Worm (Caenorhabditis elegans) whole organism, young adult: ENCODE results near the gene pab-2.

Source experiments
- F57A8.1 ChIP-seq: fragments of 200-800 bp; sonication (Bioruptor generic); optimal IDR thresholded peaks from 2 replicates; lab custom pipeline; 2018; ENCODE audit warnings: mild to moderate bottlenecking, missing genetic modification characterization, moderate library complexity, missing compliant biosample characterization
- F57C9.4 ChIP-seq: sonication (generic microtip); optimal IDR thresholded peaks from 2 replicates; lab custom pipeline; 2017; ENCODE audit warnings: mild to moderate bottlenecking, missing genetic modification characterization, missing compliant biosample characterization
- Y53F4B.3 ChIP-seq: fragments of 200-800 bp; sonication (Bioruptor generic); IDR thresholded peaks from 2 replicates; pipeline ENCODE4 v1.3.6; 2022; ENCODE audit warnings: missing genetic modification reagents, missing genetic modification characterization, missing compliant biosample characterization
- Y56A3A.18 ChIP-seq: fragments of 200-800 bp; sonication (Bioruptor generic); IDR thresholded peaks from 2 replicates; pipeline ENCODE4 v1.3.6; 2022; ENCODE audit warnings: missing genetic modification reagents, missing genetic modification characterization, missing compliant biosample characterization
- Y67H2A.10 ChIP-seq: fragments of 200-800 bp; sonication (Bioruptor generic); conservative IDR thresholded peaks from 2 replicates; pipeline ENCODE4 v1.3.6; 2022; ENCODE audit warnings: missing genetic modification reagents, missing genetic modification characterization, missing compliant biosample characterization
- Y95B8A.8 ChIP-seq: fragments of 200-800 bp; sonication (Bioruptor generic); IDR thresholded peaks from 2 replicates; pipeline ENCODE4 v1.3.6; 2022; ENCODE audit warnings: missing genetic modification reagents, missing genetic modification characterization, missing compliant biosample characterization
- ceh-100 ChIP-seq: fragments of 200-800 bp; sonication (Bioruptor generic); IDR thresholded peaks from 2 replicates; pipeline ENCODE4 v1.3.6; 2022; ENCODE audit warnings: missing genetic modification reagents, missing genetic modification characterization, missing compliant biosample characterization
- ceh-79 ChIP-seq: sonication (generic microtip); optimal IDR thresholded peaks from 2 replicates; lab custom pipeline; 2017; ENCODE audit warnings: mild to moderate bottlenecking, missing genetic modification characterization, missing compliant biosample characterization
- die-1 ChIP-seq: sonication (generic microtip); optimal IDR thresholded peaks from 2 replicates; lab custom pipeline; 2016; ENCODE audit warnings: missing genotype, mild to moderate bottlenecking, missing genetic modification characterization, missing compliant biosample characterization
- efl-1 ChIP-seq: fragments of 150-350 bp; optimal IDR thresholded peaks from 2 replicates; lab custom pipeline; 2014; ENCODE audit warnings: missing biosample characterization, missing genetic modification reagents, missing genetic modification characterization
- egl-44 ChIP-seq: fragments of 200-800 bp; sonication (Bioruptor generic); IDR thresholded peaks from 2 replicates; pipeline ENCODE4 v1.3.6; 2022; ENCODE audit warnings: missing genetic modification reagents, missing genetic modification characterization, missing compliant biosample characterization
- egrh-3 ChIP-seq: fragments of 200-800 bp; sonication (Bioruptor generic); IDR thresholded peaks from 2 replicates; pipeline ENCODE4 v1.3.6; 2022; ENCODE audit warnings: missing genetic modification reagents, missing genetic modification characterization, missing compliant biosample characterization
- ets-4 ChIP-seq: fragments of 200-800 bp; sonication (Bioruptor generic); optimal IDR thresholded peaks from 2 replicates; lab custom pipeline; 2018; ENCODE audit warnings: mild to moderate bottlenecking, missing genetic modification characterization, missing compliant biosample characterization
- lir-1 ChIP-seq: fragments of 200-800 bp; sonication (Bioruptor generic); conservative IDR thresholded peaks from 2 replicates; pipeline ENCODE4 v1.3.6; 2022; ENCODE audit warnings: missing genetic modification reagents, missing genetic modification characterization, missing compliant biosample characterization
- rec-8 ChIP-seq, 2 experiments: sonication (generic microtip); optimal IDR thresholded peaks; 2 replicates each; lab custom pipeline; 2016; ENCODE audit warnings: mild to moderate bottlenecking in 2 of 2, missing genetic modification characterization in 2 of 2, missing genetic modification reagents in 2 of 2, missing genotype in 2 of 2, missing biosample characterization in 1 of 2, missing compliant biosample characterization in 1 of 2, moderate library complexity in 1 of 2
- rpc-1 ChIP-seq, 2 experiments: fragments of 150-350 bp in 1 of 2; sonication (generic microtip) in 1 of 2; optimal IDR thresholded peaks; 2 replicates each; lab custom pipeline; 2014 to 2018; ENCODE audit warnings: missing biosample characterization in 1 of 2, missing genetic modification characterization in 1 of 2, missing genetic modification reagents in 1 of 2, missing genotype in 1 of 2
- snpc-1.1 ChIP-seq: sonication (generic microtip); optimal IDR thresholded peaks from 2 replicates; lab custom pipeline; 2017; ENCODE audit warnings: missing genetic modification characterization, mild to moderate bottlenecking, missing compliant biosample characterization, antibody characterized with exemption, moderate library complexity, missing genotype, missing genetic modification reagents; ENCODE audit not compliant: insufficient read depth
- snpc-3.4 ChIP-seq: sonication (generic microtip); optimal IDR thresholded peaks from 2 replicates; lab custom pipeline; 2017; ENCODE audit warnings: missing genetic modification characterization, mild to moderate bottlenecking, missing compliant biosample characterization, antibody characterized with exemption, moderate library complexity, missing genotype, missing genetic modification reagents
- snpc-4 ChIP-seq, 5 experiments: fragments of 150-350 bp in 1 of 5; sonication (generic microtip) in 4 of 5; optimal IDR thresholded peaks; 2 replicates each; lab custom pipeline; 2014 to 2018; ENCODE audit warnings: missing genetic modification characterization in 5 of 5, missing biosample characterization in 3 of 5, antibody characterized with exemption in 2 of 5, mild to moderate bottlenecking in 2 of 5, missing compliant biosample characterization in 2 of 5, missing genotype in 2 of 5, moderate library complexity in 2 of 5, missing genetic modification reagents in 1 of 5
- somi-1 ChIP-seq: fragments of 200-800 bp; sonication (Bioruptor generic); optimal IDR thresholded peaks from 2 replicates; lab custom pipeline; 2018; ENCODE audit warnings: mild to moderate bottlenecking, missing genetic modification characterization, missing compliant biosample characterization
- sptf-2 ChIP-seq: fragments of 200-800 bp; sonication (Bioruptor generic); optimal IDR thresholded peaks from 2 replicates; lab custom pipeline; 2018; ENCODE audit warnings: mild to moderate bottlenecking, missing genetic modification characterization, missing compliant biosample characterization
- tbp1 ChIP-seq: fragments of 200-800 bp; sonication (Bioruptor generic); optimal IDR thresholded peaks from 2 replicates; lab custom pipeline; 2018; ENCODE audit warnings: mild to moderate bottlenecking, missing genetic modification characterization, missing compliant biosample characterization
- zim-3 ChIP-seq: sonication (generic microtip); optimal IDR thresholded peaks from 2 replicates; lab custom pipeline; 2017; ENCODE audit warnings: mild to moderate bottlenecking, missing genetic modification characterization, moderate library complexity, missing compliant biosample characterization
- ztf-22 ChIP-seq: fragments of 200-800 bp; sonication (Bioruptor generic); optimal IDR thresholded peaks from 2 replicates; lab custom pipeline; 2018; ENCODE audit warnings: mild to moderate bottlenecking, missing genetic modification characterization, moderate library complexity, missing compliant biosample characterization
- ztf-6 ChIP-seq: fragments of 200-800 bp; sonication (Bioruptor generic); IDR thresholded peaks from 2 replicates; pipeline ENCODE4 v1.3.6; 2022; ENCODE audit warnings: missing genetic modification reagents, missing genetic modification characterization, missing compliant biosample characterization

Gene pab-2

DNA sequence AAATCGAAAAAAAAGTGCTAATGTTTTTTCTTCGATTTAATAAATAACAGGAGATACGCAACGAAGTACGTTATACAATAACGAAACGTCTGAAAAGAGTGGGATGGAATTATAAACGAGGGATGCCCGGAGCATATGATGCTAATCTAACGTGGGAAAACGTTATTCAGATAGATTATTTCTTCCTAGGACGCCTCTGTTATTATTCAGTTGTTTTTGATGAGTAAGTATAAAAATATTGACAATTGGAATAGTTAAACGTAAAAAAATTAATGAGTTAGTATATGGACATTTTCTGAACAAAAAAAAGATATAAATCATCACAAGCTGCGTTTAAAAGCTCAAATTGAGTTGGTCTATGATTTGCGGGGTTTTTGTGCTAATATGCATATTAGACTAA, 42.4 kb downstream of the pab-2 start, which contains the start of gene srd-51:
srd-51 (minus strand) TSS at position 101 of the 400 bp plus-strand sequence.
- TF ChIP-seq ceh-79 (no peak), die-1 (tag; lab: Kevin White, UChicago) (no peak), Y95B8A.8 (no peak)

DNA sequence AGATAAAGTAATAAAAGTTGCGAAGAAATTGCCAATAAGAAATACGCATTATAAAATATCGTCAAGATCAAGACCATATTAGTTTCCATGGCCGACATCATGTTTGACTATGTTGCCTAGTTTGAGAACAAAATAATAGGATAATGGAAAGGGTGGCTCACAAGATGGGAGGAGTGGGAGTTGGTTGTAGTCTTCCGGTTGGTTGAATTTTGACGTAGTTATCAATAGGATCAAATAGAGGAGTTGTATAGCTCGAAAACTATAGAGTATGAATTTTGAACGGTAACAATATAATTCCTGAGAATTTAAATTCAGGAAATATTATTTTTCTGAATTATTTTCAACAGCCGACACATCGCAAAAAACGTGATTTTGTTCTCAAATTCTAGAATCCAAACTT, 45.5 kb downstream of the pab-2 start, which contains the start of gene srd-50:
srd-50 (minus strand) TSS at position 101 of the 400 bp plus-strand sequence.
- TF ChIP-seq egrh-3 (GFP tag; lab: Robert Waterston, UW) (no peak), Y53F4B.3 (GFP tag; lab: Robert Waterston, UW) (no peak), ztf-22 (no peak), somi-1 (GFP tag; lab: Kevin White, UChicago) (no peak), F57C9.4 (tag; lab: Kevin White, UChicago) (no peak), egl-44 (GFP tag; lab: Robert Waterston, UW) (no peak), ceh-100 (GFP tag; lab: Robert Waterston, UW) (no peak), lir-1 (GFP tag; lab: Robert Waterston, UW) (no peak), Y67H2A.10 (GFP tag; lab: Robert Waterston, UW) (no peak)

DNA sequence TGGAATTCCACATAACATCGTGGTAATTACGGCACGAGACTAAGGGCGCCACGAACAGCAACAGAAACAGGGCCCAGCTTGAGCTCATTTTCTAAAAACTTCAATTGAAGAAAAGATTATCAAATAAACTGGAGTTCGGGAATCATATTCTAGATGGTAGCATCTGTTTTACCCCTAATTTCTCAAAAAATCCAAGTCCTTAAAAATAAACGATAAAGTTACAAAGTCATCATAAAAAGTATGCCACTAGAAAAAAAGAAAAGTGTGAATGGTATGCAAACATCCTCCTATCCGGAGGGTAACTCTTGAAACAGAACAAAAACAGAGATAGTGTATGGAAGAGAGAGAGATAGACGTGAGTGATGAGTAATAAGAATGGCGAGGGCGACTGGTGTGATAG, 49.9 kb downstream of the pab-2 start, which contains the start of gene efn-3:
efn-3 (minus strand) TSS at position 101 of the 400 bp plus-strand sequence.
- TF ChIP-seq ets-4 (no peak), ztf-6 (no peak), efl-1 (GFP tag; lab: Kevin White, UChicago) (no peak), tbp1 (GFP tag; lab: Kevin White, UChicago) (no peak), rec-8 (tag; optimal IDR thresholded peaks at IDR 0.05; lab: Kevin White, UChicago) (no peak), snpc-4 (GFP tag; optimal IDR thresholded peaks at IDR 0.05; lab: Kevin White, UChicago) (no peak), snpc-4 (tag; optimal IDR thresholded peaks at IDR 0.05; lab: Kevin White, UChicago) (no peak), zim-3 (tag; lab: Kevin White, UChicago) (no peak), Y56A3A.18 (GFP tag; lab: Robert Waterston, UW) (no peak), rpc-1 (optimal IDR thresholded peaks at IDR 0.05; lab: Kevin White, UChicago) (no peak), rpc-1 (tag; optimal IDR thresholded peaks at IDR 0.05; lab: Kevin White, UChicago) (no peak), F57A8.1 (no peak), snpc-3.4 (tag; lab: Kevin White, UChicago) (no peak), sptf-2 (GFP tag; lab: Kevin White, UChicago) (no peak), snpc-1.1 (tag; lab: Kevin White, UChicago) (no peak)
